Worm (Caenorhabditis elegans): ENCODE results near the gene ncx-8.

ncx-8 gene

DNA sequence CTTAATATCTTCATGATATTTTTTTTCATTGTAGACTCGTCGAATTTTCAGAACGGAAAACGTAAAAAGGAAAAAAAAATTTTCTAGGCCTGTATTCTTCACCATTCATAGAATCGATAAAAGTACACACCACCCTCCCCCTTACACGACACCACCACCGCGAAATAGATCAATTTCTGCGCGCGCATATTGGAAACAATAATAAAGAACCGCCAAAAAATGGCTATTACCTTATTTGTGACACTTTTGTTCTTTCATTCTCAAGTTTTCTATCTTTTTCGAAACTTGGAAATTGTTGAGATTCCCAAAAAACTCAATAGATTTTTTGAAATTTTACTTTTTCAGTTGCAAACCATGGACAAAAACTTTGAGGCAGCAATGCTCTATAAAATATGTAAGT is 11.9 kb downstream of the ncx-8 start, which contains the start of gene F26G5.1:
Gene F26G5.1, plus strand, starts transcription at position 339 of the 400 bp plus-strand sequence.
- TF ChIP-seq hlh-1 (tag; optimal IDR thresholded peaks at IDR 0.05) (no peak), lin-32 (GFP tag; optimal IDR thresholded peaks at IDR 0.05) (no peak), lin-13 (tag; optimal IDR thresholded peaks at IDR 0.05) (no peak), drap-1 (GFP tag; optimal IDR thresholded peaks at IDR 0.05) (no peak), nhr-12 (tag; optimal IDR thresholded peaks at IDR 0.05) (no peak), nhr-237 (tag; optimal IDR thresholded peaks at IDR 0.05) (no peak), pha-4 (tag; optimal IDR thresholded peaks at IDR 0.05) (no peak), elt-3 (tag; optimal IDR thresholded peaks at IDR 0.05) (no peak), ceh-43 (GFP tag; optimal IDR thresholded peaks at IDR 0.05) (no peak), sem-2 (GFP tag; optimal IDR thresholded peaks at IDR 0.05) (no peak), ces-1 (GFP tag; optimal IDR thresholded peaks at IDR 0.05) (no peak), ceh-39 (tag; optimal IDR thresholded peaks at IDR 0.05) (no peak), zip-8 (tag; optimal IDR thresholded peaks at IDR 0.05) (no peak), nhr-2 (tag; optimal IDR thresholded peaks at IDR 0.05) (no peak), mep-1 (tag; optimal IDR thresholded peaks at IDR 0.05) (no peak), cnd-1 (tag; optimal IDR thresholded peaks at IDR 0.05) (no peak), ceh-83 (GFP tag; optimal IDR thresholded peaks at IDR 0.05) (no peak), mab-5 (tag; optimal IDR thresholded peaks at IDR 0.05) (no peak), lsy-2 (tag; optimal IDR thresholded peaks at IDR 0.05) (no peak), nhr-76 (tag; optimal IDR thresholded peaks at IDR 0.05) (no peak)

- TF ChIP-seq flh-1 (GFP tag; optimal IDR thresholded peaks at IDR 0.05) (no peak), ceh-43 (GFP tag; optimal IDR thresholded peaks at IDR 0.05) (no peak), zip-8 (tag; optimal IDR thresholded peaks at IDR 0.05) (no peak), ceh-83 (GFP tag; optimal IDR thresholded peaks at IDR 0.05) (no peak), M03D4.4 (tag; optimal IDR thresholded peaks at IDR 0.05) (no peak), drap-1 (GFP tag; optimal IDR thresholded peaks at IDR 0.05) (no peak), bed-3 (GFP tag; optimal IDR thresholded peaks at IDR 0.05) (no peak), elt-3 (tag; optimal IDR thresholded peaks at IDR 0.05) (no peak), mab-5 (tag; optimal IDR thresholded peaks at IDR 0.05) (no peak), ceh-39 (tag; optimal IDR thresholded peaks at IDR 0.05) (no peak), lin-32 (GFP tag; optimal IDR thresholded peaks at IDR 0.05) (no peak), nhr-2 (tag; optimal IDR thresholded peaks at IDR 0.05) (no peak), ces-1 (GFP tag; optimal IDR thresholded peaks at IDR 0.05) (no peak), nhr-28 (tag; optimal IDR thresholded peaks at IDR 0.05) (no peak), lsy-2 (tag; optimal IDR thresholded peaks at IDR 0.05) (no peak), hlh-1 (tag; optimal IDR thresholded peaks at IDR 0.05) (no peak)
These were observed 12.3 kb downstream of the ncx-8 start, which contains the start of gene srsx-10 for ce11 chrV:4974677-4975076. TSS of gene srsx-10 (minus strand) at chrV:4974777.

DNA sequence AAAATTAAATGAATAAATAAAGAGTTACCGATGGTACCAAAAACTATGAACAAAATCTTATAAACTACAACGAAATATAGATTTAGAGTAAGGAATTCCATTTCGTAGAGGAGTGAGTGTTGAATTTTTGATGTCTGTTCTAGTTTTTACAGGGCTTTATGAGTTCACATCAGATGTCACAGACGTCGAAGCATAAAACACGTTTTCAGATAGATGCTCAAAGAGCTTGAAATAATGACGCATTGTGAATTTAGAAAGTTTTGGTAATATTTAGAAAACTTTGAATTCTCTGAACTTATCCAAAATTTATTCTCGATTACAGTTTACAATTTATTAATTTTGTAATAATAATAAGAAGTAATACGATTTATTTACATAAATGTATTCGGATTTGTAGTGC is 14.1 kb downstream of the ncx-8 start, which contains the start of gene srsx-9:
Gene srsx-9, minus strand, starts transcription at position 101 of the 400 bp plus-strand sequence.
- no peak for TF ChIP-seq mab-5 (tag; optimal IDR thresholded peaks at IDR 0.05)
- TF ChIP-seq ceh-83 (GFP tag; optimal IDR thresholded peaks at IDR 0.05): no peak
- no peak for TF ChIP-seq tbx-8 (GFP tag; optimal IDR thresholded peaks at IDR 0.05)
- no peak for TF ChIP-seq cnd-1 (tag; optimal IDR thresholded peaks at IDR 0.05)
- no peak for TF ChIP-seq drap-1 (GFP tag; optimal IDR thresholded peaks at IDR 0.05)
- TF ChIP-seq nhr-12 (tag; optimal IDR thresholded peaks at IDR 0.05): no peak
- no peak for TF ChIP-seq ceh-43 (GFP tag; optimal IDR thresholded peaks at IDR 0.05)
- TF ChIP-seq snpc-4 (tag; optimal IDR thresholded peaks at IDR 0.05): no peak
- TF ChIP-seq hlh-1 (tag; optimal IDR thresholded peaks at IDR 0.05): no peak
- no peak for TF ChIP-seq ceh-39 (tag; optimal IDR thresholded peaks at IDR 0.05)
- TF ChIP-seq nhr-76 (tag; optimal IDR thresholded peaks at IDR 0.05): no peak
- no peak for TF ChIP-seq M03D4.4 (tag; optimal IDR thresholded peaks at IDR 0.05)
- TF ChIP-seq pha-4 (tag; optimal IDR thresholded peaks at IDR 0.05): no peak
- TF ChIP-seq unc-120 (tag; optimal IDR thresholded peaks at IDR 0.05; ENCODE audit: poor library complexity, severe bottlenecking): no peak
- no peak for TF ChIP-seq zip-8 (tag; optimal IDR thresholded peaks at IDR 0.05)
- TF ChIP-seq ham-2 (GFP tag; optimal IDR thresholded peaks at IDR 0.05): no peak
- TF ChIP-seq lsy-2 (tag; optimal IDR thresholded peaks at IDR 0.05): no peak
- TF ChIP-seq ces-1 (GFP tag; optimal IDR thresholded peaks at IDR 0.05): no peak
- no peak for TF ChIP-seq nhr-2 (tag; optimal IDR thresholded peaks at IDR 0.05)
- no peak for TF ChIP-seq ztf-11 (tag; optimal IDR thresholded peaks at IDR 0.05)

ce11 chrV:4969503-4969902 is 17.5 kb downstream of the ncx-8 start:
- no peak for TF ChIP-seq pha-4 (tag; optimal IDR thresholded peaks at IDR 0.05)
- no peak for TF ChIP-seq mep-1 (tag; optimal IDR thresholded peaks at IDR 0.05)
- no peak for TF ChIP-seq zip-8 (tag; optimal IDR thresholded peaks at IDR 0.05)
- no peak for TF ChIP-seq nhr-76 (tag; optimal IDR thresholded peaks at IDR 0.05)
- TF ChIP-seq unc-39 (tag; optimal IDR thresholded peaks at IDR 0.05): no peak
- TF ChIP-seq nhr-237 (tag; optimal IDR thresholded peaks at IDR 0.05): no peak
- no peak for TF ChIP-seq ceh-39 (tag; optimal IDR thresholded peaks at IDR 0.05)
- TF ChIP-seq drap-1 (GFP tag; optimal IDR thresholded peaks at IDR 0.05): no peak
- TF ChIP-seq unc-62 (GFP tag; optimal IDR thresholded peaks at IDR 0.05): no peak
- TF ChIP-seq bed-3 (GFP tag; optimal IDR thresholded peaks at IDR 0.05): no peak
- TF ChIP-seq nhr-12 (tag; optimal IDR thresholded peaks at IDR 0.05): no peak
- no peak for TF ChIP-seq flh-1 (GFP tag; optimal IDR thresholded peaks at IDR 0.05)
- TF ChIP-seq sem-2 (GFP tag; optimal IDR thresholded peaks at IDR 0.05): no peak

All from whole organism, mixed stage, embryonic.